Worm (Caenorhabditis elegans) whole organism, dauer: ENCODE measurements around the gene set-16.

Experiments used
- unc-62 ChIP-seq: sonication (generic microtip); optimal IDR thresholded peaks from 2 replicates; lab custom pipeline; 2017; ENCODE audit warnings: missing biosample characterization, missing genetic modification reagents, missing genetic modification characterization

Gene set-16

ce11 chrIII:13693187-13693586 is 49.5 kb downstream of the set-16 start:
- TF ChIP-seq unc-62, result no peak

- no peak for TF ChIP-seq unc-62
Observed at ce11 chrIII:13694048-13694447, 50.3 kb downstream of the set-16 start.

ce11 chrIII:13695588-13695987 is 51.9 kb downstream of the set-16 start:
- TF ChIP-seq unc-62, result no peak

- TF ChIP-seq unc-62, result no peak
Observed at ce11 chrIII:13697822-13698221, 54.1 kb downstream of the set-16 start.

- no peak for TF ChIP-seq unc-62
Observed at ce11 chrIII:13701691-13702090, 58.0 kb downstream of the set-16 start, which contains the start of gene lit-1. Gene lit-1, plus strand, starts transcription at chrIII:13701991.
